Worm (Caenorhabditis elegans): ENCODE data around the gene rol-1.
"Not testable (repeated sequence)": the region's sequence is repeated elsewhere in the genome, so short reads cannot be mapped to it uniquely, and the experiment has no call there.

- not testable (repeated sequence) for TF ChIP-seq nhr-11 (tag; optimal IDR thresholded peaks at IDR 0.05); zag-1 (tag; optimal IDR thresholded peaks at IDR 0.05); lin-39 (tag; optimal IDR thresholded peaks at IDR 0.05); lin-15B (tag; optimal IDR thresholded peaks at IDR 0.05); nhr-237 (tag; optimal IDR thresholded peaks at IDR 0.05); unc-62 (GFP tag; optimal IDR thresholded peaks at IDR 0.05); nhr-77 (tag; optimal IDR thresholded peaks at IDR 0.05); nhr-28 (tag; optimal IDR thresholded peaks at IDR 0.05); isw-1 (GFP tag; IDR thresholded peaks at IDR 0.05)
Measured at ce11 chrII:12122694-12123093, 49.7 kb upstream of the rol-1 start.

All from whole organism, L1 larva.